Worm (Caenorhabditis elegans): ENCODE data around the gene ceh-87.
"Not testable (repeated sequence)": the region's sequence is repeated elsewhere in the genome, so short reads cannot be mapped to it uniquely, and the experiment has no call there.

ceh-87 gene

DNA sequence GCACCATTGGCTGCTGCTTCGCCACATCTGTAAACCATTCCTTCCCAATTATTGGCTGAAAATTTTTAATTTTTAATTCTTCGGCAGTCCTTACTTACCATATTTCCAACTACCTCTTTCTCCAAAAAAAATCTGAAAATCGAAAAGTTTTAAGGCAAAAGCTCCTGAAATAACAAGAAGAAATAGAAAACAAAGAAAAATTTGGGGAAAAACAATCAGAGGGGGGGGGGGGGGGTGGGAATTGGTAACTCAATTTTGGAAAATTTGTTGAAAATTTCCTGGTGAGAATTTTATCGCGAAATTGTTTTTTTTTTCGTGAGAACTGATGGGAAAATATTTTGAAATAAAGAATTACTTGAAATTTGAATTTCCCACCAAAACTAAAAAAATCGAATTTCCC is 8.4 kb upstream of the ceh-87 start, which contains the start of gene set-11:
set-11 (minus strand) TSS at position 101 of the 400 bp plus-strand sequence.
- TF ChIP-seq Y79H2A.3 (GFP tag; conservative IDR thresholded peaks at IDR 0.05), result no peak

DNA sequence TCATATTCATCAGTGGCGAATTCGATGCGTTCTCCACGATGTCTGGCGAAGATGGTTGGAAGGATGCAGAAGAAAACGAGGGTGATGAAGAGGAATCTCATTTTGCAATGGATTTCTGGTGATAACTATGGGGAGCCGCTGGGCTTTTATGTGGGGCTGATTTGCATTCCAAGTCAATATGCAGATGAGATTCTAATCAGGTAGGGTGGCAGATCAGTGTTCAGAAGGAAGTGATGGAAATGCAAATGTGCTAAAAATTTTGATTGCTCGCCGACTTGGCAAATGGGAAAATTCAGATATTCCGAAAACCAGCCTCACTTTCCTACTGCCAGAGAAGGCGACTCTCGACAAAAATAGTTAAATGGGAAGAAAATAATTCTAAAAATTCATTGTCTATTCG is 6.0 kb upstream of the ceh-87 start, which contains the start of gene nspf-3:
nspf-3 (minus strand) TSS at position 101 of the 400 bp plus-strand sequence.
- TF ChIP-seq dox-1 (GFP tag; IDR thresholded peaks at IDR 0.05) (no peak), efl-1 (GFP tag; optimal IDR thresholded peaks at IDR 0.05) (no peak), ceh-27 (GFP tag; optimal IDR thresholded peaks at IDR 0.05) (no peak), ZK185.1 (tag; optimal IDR thresholded peaks at IDR 0.05; ENCODE audit: poor library complexity, severe bottlenecking) (no peak), sptf-2 (GFP tag; optimal IDR thresholded peaks at IDR 0.05) (no peak), snpc-1.1 (tag; optimal IDR thresholded peaks at IDR 0.05; ENCODE audit: insufficient read depth) (no peak), xnd-1 (tag; optimal IDR thresholded peaks at IDR 0.05) (no peak), aptf-2 (GFP tag; conservative IDR thresholded peaks at IDR 0.05) (no peak)

DNA sequence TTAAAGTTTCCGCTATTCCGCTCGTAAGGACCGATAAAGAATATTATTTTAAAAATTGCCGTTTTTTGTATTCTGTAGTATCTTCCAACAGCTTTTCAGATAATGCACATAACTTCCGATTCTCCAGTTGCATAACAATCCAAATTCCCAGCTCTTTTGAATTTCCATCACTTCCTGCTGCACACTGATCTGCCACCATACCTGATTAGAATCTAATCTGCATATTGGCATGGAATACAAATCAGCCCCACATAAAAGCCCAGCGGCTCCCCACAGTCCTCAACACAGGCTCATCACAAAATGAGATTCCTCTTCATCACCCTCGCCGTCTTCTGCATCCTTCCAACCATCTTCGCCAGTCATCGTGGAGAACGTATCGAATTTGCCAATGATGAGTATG is 4.5 kb upstream of the ceh-87 start, which contains the start of gene nspf-2:
nspf-2 (plus strand) TSS at position 301 of the 400 bp plus-strand sequence.
- TF ChIP-seq attf-5 (GFP tag; optimal IDR thresholded peaks at IDR 0.05); nfyb-1 (GFP tag; IDR thresholded peaks at IDR 0.05); repo-1 (tag; optimal IDR thresholded peaks at IDR 0.05): not testable (repeated sequence)

DNA sequence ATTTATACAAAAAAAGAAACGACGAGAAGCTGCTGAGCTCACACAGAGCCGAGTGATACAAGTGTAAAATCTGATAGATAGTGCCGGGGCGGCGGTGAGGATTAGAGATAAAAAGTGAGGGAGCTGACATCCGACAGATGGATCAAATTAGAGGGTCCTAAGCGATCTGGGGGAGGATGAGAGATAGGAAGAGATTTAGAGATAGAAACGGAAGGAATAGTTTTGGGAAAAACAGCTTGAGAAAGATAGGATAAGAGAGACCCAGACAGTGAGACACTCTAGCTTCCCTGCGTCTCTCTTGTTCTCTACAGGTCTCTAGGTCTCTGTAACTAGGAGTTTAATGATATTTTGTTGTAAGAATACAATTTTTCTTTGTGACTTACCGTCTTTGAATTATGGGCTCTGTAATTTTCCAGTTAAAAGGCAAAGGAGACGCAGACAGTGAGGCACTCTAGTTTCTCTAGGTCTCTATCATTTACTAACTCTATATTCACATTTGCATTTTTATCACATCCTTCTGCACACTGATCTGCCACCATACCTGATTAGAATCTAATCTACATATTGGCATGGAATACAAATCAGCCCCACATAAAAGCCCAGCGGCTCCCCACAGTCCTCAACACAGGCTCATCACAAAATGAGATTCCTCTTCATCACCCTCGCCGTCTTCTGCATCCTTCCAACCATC is 3.0 kb upstream of the ceh-87 start, which contains the start of the genes sup-9 and nspf-1:
sup-9 (minus strand) TSS at position 43 of the 691 bp plus-strand sequence.
nspf-1 (plus strand) TSS at position 641 of the 691 bp plus-strand sequence.
- TF ChIP-seq let-607 (tag; optimal IDR thresholded peaks at IDR 0.05), result no peak
- no peak for TF ChIP-seq C17E4.6 (GFP tag; IDR thresholded peaks at IDR 0.05)
- no peak for TF ChIP-seq bed-2 (GFP tag; IDR thresholded peaks at IDR 0.05)
- TF ChIP-seq madf-8 (GFP tag; conservative IDR thresholded peaks at IDR 0.05), result no peak
- TF ChIP-seq die-1 (tag; optimal IDR thresholded peaks at IDR 0.05), result no peak
- no peak for TF ChIP-seq sea-2 (GFP tag; IDR thresholded peaks at IDR 0.05)
- TF ChIP-seq K11D2.4 (GFP tag; IDR thresholded peaks at IDR 0.05), result no peak
- no peak for TF ChIP-seq rpc-1 (optimal IDR thresholded peaks at IDR 0.05)
- TF ChIP-seq rpc-1 (tag; optimal IDR thresholded peaks at IDR 0.05), result no peak

DNA sequence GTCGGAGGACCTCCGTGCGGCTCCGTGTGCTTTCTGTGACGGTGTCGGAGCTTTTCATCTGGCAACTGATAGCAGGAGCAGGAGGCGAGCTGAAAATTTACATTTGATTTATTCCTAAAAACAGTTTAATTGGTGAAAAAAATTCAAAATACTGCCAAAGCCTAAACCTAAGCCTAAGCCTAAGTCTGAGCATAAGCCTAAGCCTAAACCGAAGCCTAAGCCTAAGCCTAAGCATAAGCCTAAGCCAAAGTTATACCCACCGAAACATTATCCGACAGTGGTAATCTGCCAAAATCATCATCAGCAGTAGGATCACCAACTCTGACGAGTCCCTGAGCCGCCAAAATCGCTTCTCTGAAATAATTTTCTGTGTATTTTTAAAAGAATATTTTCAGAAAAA is 675 bp upstream of the ceh-87 start:
- TF ChIP-seq hsf-1 (GFP tag; IDR thresholded peaks at IDR 0.05) (no peak), lsy-27 (tag; optimal IDR thresholded peaks at IDR 0.05; ENCODE audit: borderline replicate concordance, insufficient read depth) (no peak), sea-2 (GFP tag; IDR thresholded peaks at IDR 0.05) (no peak), rcor-1 (GFP tag; IDR thresholded peaks at IDR 0.05) (no peak), hlh-12 (tag; optimal IDR thresholded peaks at IDR 0.05) (no peak), T26A5.8 (tag; optimal IDR thresholded peaks at IDR 0.05) (no peak), F49E8.2 (tag; optimal IDR thresholded peaks at IDR 0.05; ENCODE audit: insufficient read depth) (no peak), nhr-80 (tag; optimal IDR thresholded peaks at IDR 0.05) (no peak), lir-1 (GFP tag; conservative IDR thresholded peaks at IDR 0.05) (no peak), attf-3 (GFP tag; conservative IDR thresholded peaks at IDR 0.05) (no peak), B0035.1 (tag; optimal IDR thresholded peaks at IDR 0.05) (no peak), snpc-1.1 (tag; optimal IDR thresholded peaks at IDR 0.05; ENCODE audit: insufficient read depth) (no peak), die-1 (tag; optimal IDR thresholded peaks at IDR 0.05) (no peak), Y79H2A.3 (GFP tag; conservative IDR thresholded peaks at IDR 0.05) (no peak), pha-4 (tag; optimal IDR thresholded peaks at IDR 0.05) (no peak), gei-17 (GFP tag; optimal IDR thresholded peaks at IDR 0.05) (no peak), ets-4 (GFP tag; optimal IDR thresholded peaks at IDR 0.05) (no peak)

Data from whole organism, young adult.